Worm (Caenorhabditis elegans) whole organism, L4/young adult: ENCODE data around the gene Y49E10.10.

Source experiments
- W03F9.2 ChIP-seq: fragments of 150-350 bp; optimal IDR thresholded peaks from 2 replicates; lab custom pipeline; 2014; ENCODE audit warnings: missing biosample characterization, missing genetic modification characterization
- dao-5 ChIP-seq: sonication (generic microtip); optimal IDR thresholded peaks from 2 replicates; lab custom pipeline; 2016; ENCODE audit warnings: missing genotype, missing genetic modification characterization, moderate library complexity, missing compliant biosample characterization
- him-1 ChIP-seq: sonication (generic microtip); optimal IDR thresholded peaks from 2 replicates; lab custom pipeline; 2016; ENCODE audit warnings: missing genotype, missing genetic modification reagents, missing genetic modification characterization, missing compliant biosample characterization

DNA sequence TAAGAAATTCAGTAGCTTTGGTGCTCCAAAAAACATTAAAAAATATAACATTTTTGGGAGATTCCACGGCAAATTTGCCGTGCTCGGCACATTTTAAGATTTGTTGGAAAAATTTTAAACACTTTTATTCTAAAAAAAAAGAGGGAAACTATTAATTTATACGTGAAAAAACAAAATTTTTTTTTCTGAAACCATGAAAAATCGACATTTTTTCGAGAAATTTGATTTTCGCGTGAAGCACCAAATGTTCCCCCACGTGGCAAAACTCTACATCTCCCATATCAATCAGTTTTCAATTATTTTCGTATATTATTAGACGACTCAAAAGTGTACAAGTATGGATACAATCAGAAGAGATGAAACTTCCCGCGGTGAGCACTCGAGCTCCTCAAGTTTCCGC lies 41.0 kb downstream of the Y49E10.10 start, which contains the start of gene fbxa-218:
- TF ChIP-seq him-1 (no peak), W03F9.2 (tag; lab: Kevin White, UChicago) (no peak), dao-5 (tag; lab: Kevin White, UChicago) (no peak)
